Fruit fly (Drosophila melanogaster) whole organism, wandering third instar larva: Measurements from ENCODE around the gene CG14052.

Source experiments
- dsf ChIP-seq: sonication (Bioruptor generic); optimal IDR thresholded peaks from 2 replicates; lab custom pipeline; 2016; ENCODE audit warnings: missing biosample characterization, missing genetic modification characterization, borderline replicate concordance
- jim ChIP-seq: fragments of 175-275, 200-325 bp; sonication (Bioruptor generic); optimal IDR thresholded peaks from 2 replicates; lab custom pipeline; 2016; ENCODE audit warnings: missing biosample characterization, mild to moderate bottlenecking, missing genetic modification characterization
- psq ChIP-seq: fragments of 200-800 bp; sonication (Bioruptor generic); optimal IDR thresholded peaks from 3 replicates; lab custom pipeline; 2017; ENCODE audit warnings: missing biosample characterization, mild to moderate bottlenecking, missing genetic modification characterization, moderate library complexity

- TF ChIP-seq dsf (GFP tag; lab: Kevin White, UChicago) (no peak), jim (GFP tag; lab: Kevin White, UChicago) (no peak), psq (GFP tag; lab: Kevin White, UChicago) (peak; percentile 93)
Measured at dm6 chrX:2222181-2222790, 1.3 kb upstream of the CG14052 start, which contains the start of gene Vinc.
